Fruit fly (Drosophila melanogaster) whole organism, pupa: ENCODE data around the gene CG17177.

Experiments used
- CG12605 ChIP-seq: fragments of 200-800 bp; sonication (Bioruptor generic); IDR thresholded peaks from 2 replicates; pipeline ENCODE4 v1.3.6; 2022; ENCODE audit warnings: missing biosample characterization, missing genetic modification characterization
- CG14655 ChIP-seq: fragments of 200-800 bp; sonication (Bioruptor generic); optimal IDR thresholded peaks from 3 replicates; lab custom pipeline; 2017; ENCODE audit warnings: mild to moderate bottlenecking, missing biosample characterization, missing genetic modification reagents, missing genetic modification characterization
- CG32121 ChIP-seq: fragments of 200-800 bp; sonication (Bioruptor generic); IDR thresholded peaks from 2 replicates; pipeline ENCODE4 v1.3.6; 2022; ENCODE audit warnings: missing biosample characterization, missing genetic modification characterization
- CG4496 ChIP-seq: fragments of 200-800 bp; sonication (Bioruptor generic); IDR thresholded peaks from 3 replicates; pipeline ENCODE4 v1.3.6; 2022; ENCODE audit warnings: missing biosample characterization, missing genetic modification characterization
- CG8159 ChIP-seq: fragments of 200-800 bp; sonication (Bioruptor generic); optimal IDR thresholded peaks from 3 replicates; lab custom pipeline; 2018; ENCODE audit warnings: missing biosample characterization, mild to moderate bottlenecking, missing genetic modification characterization, moderate library complexity
- CG8301 ChIP-seq: fragments of 200-800 bp; sonication (Bioruptor generic); optimal IDR thresholded peaks from 2 replicates; lab custom pipeline; 2018; ENCODE audit warnings: missing biosample characterization, mild to moderate bottlenecking, missing genetic modification characterization
- EcR ChIP-seq: fragments of 200-800 bp; sonication (Bioruptor generic); optimal IDR thresholded peaks from 3 replicates; lab custom pipeline; 2019; ENCODE audit warnings: missing biosample characterization, missing genetic modification characterization, mild to moderate bottlenecking, moderate library complexity, missing genetic modification reagents
- Ets98B ChIP-seq: fragments of 200-800 bp; sonication (Bioruptor generic); IDR thresholded peaks from 2 replicates; pipeline ENCODE4 v1.3.6; 2022; ENCODE audit warnings: missing biosample characterization, missing genetic modification characterization
- Pif1A ChIP-seq: fragments of 200-800 bp; sonication (Bioruptor generic); optimal IDR thresholded peaks from 3 replicates; lab custom pipeline; 2016; ENCODE audit warnings: missing biosample characterization, missing genetic modification characterization
- gl ChIP-seq: fragments of 200-800 bp; sonication (Bioruptor generic); optimal IDR thresholded peaks from 2 replicates; lab custom pipeline; 2018; ENCODE audit warnings: missing biosample characterization, mild to moderate bottlenecking, missing genetic modification characterization

dm6 chr3L:14668638-14669037 is 32.8 kb downstream of the CG17177 start:
- no peak for TF ChIP-seq Pif1A
- TF ChIP-seq Ets98B (GFP tag; lab: Robert Waterston, UW) = no peak
- no peak for TF ChIP-seq CG8301
- TF ChIP-seq CG4496 (GFP tag; lab: Robert Waterston, UW) = no peak
- TF ChIP-seq CG14655 (GFP tag; lab: Kevin White, UChicago) = no peak
- peak; percentile 43 for TF ChIP-seq EcR (GFP tag; lab: Kevin White, UChicago)
- no peak for TF ChIP-seq CG32121 (GFP tag; lab: Robert Waterston, UW)
- TF ChIP-seq CG12605 (GFP tag; lab: Robert Waterston, UW) = no peak
- TF ChIP-seq gl (tag; lab: Kevin White, UChicago) = no peak
- no peak for TF ChIP-seq CG8159 (tag; lab: Kevin White, UChicago)
